Fruit fly (Drosophila melanogaster) Kc167 (cell line): ENCODE results near the gene CG34136.

Experiments used
- Myc ChIP-seq: fragments of >200 bp; optimal IDR thresholded peaks from 2 replicates; lab custom pipeline; 2017; ENCODE audit warnings: missing external identifiers
- Sin3A ChIP-seq: fragments of >200 bp; optimal IDR thresholded peaks from 2 replicates; lab custom pipeline; 2018; ENCODE audit warnings: missing external identifiers
- h ChIP-seq: fragments of >200 bp; optimal IDR thresholded peaks from 3 replicates; lab custom pipeline; 2018; ENCODE audit warnings: missing external identifiers
- insv ChIP-seq: fragments of >200 bp; optimal IDR thresholded peaks from 3 replicates; lab custom pipeline; 2018; ENCODE audit warnings: missing external identifiers
- psq ChIP-seq: fragments of >200 bp; optimal IDR thresholded peaks from 2 replicates; lab custom pipeline; 2017; ENCODE audit warnings: missing external identifiers
- ttk ChIP-seq: sonication (Bioruptor generic); optimal IDR thresholded peaks from 2 replicates; lab custom pipeline; 2017; ENCODE audit warnings: missing external identifiers

- TF ChIP-seq ttk (no peak), insv (no peak), psq (no peak), Sin3A (no peak), h (lab: Kevin White, UChicago) (no peak), Myc (lab: Kevin White, UChicago) (no peak)
These were observed 45.2 kb downstream of the CG34136 start, which contains the start of gene Dap160 for dm6 chr2L:21141714-21142500.
